Fruit fly (Drosophila melanogaster): ENCODE data around the gene Hr4.
A peak's percentile ranks its signal among the peaks of the same experiment; 100 is the strongest.

Gene Hr4

dm6 chrX:1969775-1970574, 28.2 kb downstream of the Hr4 start:
- TF ChIP-seq EcR (GFP tag; optimal IDR thresholded peaks at IDR 0.05) (no peak), pan (optimal IDR thresholded peaks at IDR 0.05) (no peak), usp (GFP tag; optimal IDR thresholded peaks at IDR 0.05) (no peak), psq (optimal IDR thresholded peaks at IDR 0.05) (no peak), Dll (optimal IDR thresholded peaks at IDR 0.05) (no peak), CG8478 (optimal IDR thresholded peaks at IDR 0.05) (no peak)

- peak; percentile 78 to 83 for TF ChIP-seq EcR (GFP tag; optimal IDR thresholded peaks at IDR 0.05)
- no peak for TF ChIP-seq psq (optimal IDR thresholded peaks at IDR 0.05)
- no peak for TF ChIP-seq usp (GFP tag; optimal IDR thresholded peaks at IDR 0.05)
- peak; percentile 20 for TF ChIP-seq CG8478 (optimal IDR thresholded peaks at IDR 0.05)
- no peak for TF ChIP-seq pan (optimal IDR thresholded peaks at IDR 0.05)
- no peak for TF ChIP-seq Dll (optimal IDR thresholded peaks at IDR 0.05)
Measured at dm6 chrX:1970575-1971325, 29.0 kb downstream of the Hr4 start.

dm6 chrX:1972150-1972549, 30.4 kb downstream of the Hr4 start:
- TF ChIP-seq CG8478 (optimal IDR thresholded peaks at IDR 0.05), result no peak
- TF ChIP-seq usp (GFP tag; optimal IDR thresholded peaks at IDR 0.05), result no peak
- TF ChIP-seq psq (optimal IDR thresholded peaks at IDR 0.05), result no peak
- TF ChIP-seq EcR (GFP tag; optimal IDR thresholded peaks at IDR 0.05), result no peak
- TF ChIP-seq Dll (optimal IDR thresholded peaks at IDR 0.05), result peak; percentile 30

dm6 chrX:1975879-1976601, 34.3 kb downstream of the Hr4 start:
- no peak for TF ChIP-seq pan (optimal IDR thresholded peaks at IDR 0.05)
- TF ChIP-seq Dll (optimal IDR thresholded peaks at IDR 0.05), result peak; percentile 22
- TF ChIP-seq psq (optimal IDR thresholded peaks at IDR 0.05), result no peak
- no peak for TF ChIP-seq usp (GFP tag; optimal IDR thresholded peaks at IDR 0.05)
- TF ChIP-seq CG8478 (optimal IDR thresholded peaks at IDR 0.05), result no peak
- peak in 1 of 2 experiments; percentile 97 for TF ChIP-seq EcR (GFP tag; optimal IDR thresholded peaks at IDR 0.05)

- no peak for TF ChIP-seq CG8478 (optimal IDR thresholded peaks at IDR 0.05)
- no peak for TF ChIP-seq pan (optimal IDR thresholded peaks at IDR 0.05)
- no peak for TF ChIP-seq EcR (GFP tag; optimal IDR thresholded peaks at IDR 0.05)
- TF ChIP-seq psq (optimal IDR thresholded peaks at IDR 0.05), result no peak
- TF ChIP-seq Dll (optimal IDR thresholded peaks at IDR 0.05), result no peak
- TF ChIP-seq usp (GFP tag; optimal IDR thresholded peaks at IDR 0.05), result no peak
Measured at dm6 chrX:1979031-1979430, 37.3 kb downstream of the Hr4 start.

dm6 chrX:1979673-1980072, 37.9 kb downstream of the Hr4 start:
- TF ChIP-seq pan (optimal IDR thresholded peaks at IDR 0.05) (no peak), Dll (optimal IDR thresholded peaks at IDR 0.05) (no peak), usp (GFP tag; optimal IDR thresholded peaks at IDR 0.05) (no peak), psq (optimal IDR thresholded peaks at IDR 0.05) (no peak), EcR (GFP tag; optimal IDR thresholded peaks at IDR 0.05) (no peak), CG8478 (optimal IDR thresholded peaks at IDR 0.05) (no peak)

- TF ChIP-seq pan (optimal IDR thresholded peaks at IDR 0.05) (no peak), psq (optimal IDR thresholded peaks at IDR 0.05) (no peak), CG8478 (optimal IDR thresholded peaks at IDR 0.05) (no peak), Dll (optimal IDR thresholded peaks at IDR 0.05) (no peak), usp (GFP tag; optimal IDR thresholded peaks at IDR 0.05) (no peak), EcR (GFP tag; optimal IDR thresholded peaks at IDR 0.05) (no peak)
Measured at dm6 chrX:1981723-1982122, 40.0 kb downstream of the Hr4 start.

dm6 chrX:1984175-1984973, 42.6 kb downstream of the Hr4 start:
- TF ChIP-seq Dll (optimal IDR thresholded peaks at IDR 0.05) (no peak), psq (optimal IDR thresholded peaks at IDR 0.05) (no peak), CG8478 (optimal IDR thresholded peaks at IDR 0.05) (no peak), usp (GFP tag; optimal IDR thresholded peaks at IDR 0.05) (no peak), EcR (GFP tag; optimal IDR thresholded peaks at IDR 0.05) (no peak)

- no peak for TF ChIP-seq Dll (optimal IDR thresholded peaks at IDR 0.05)
- no peak for TF ChIP-seq CG8478 (optimal IDR thresholded peaks at IDR 0.05)
- TF ChIP-seq psq (optimal IDR thresholded peaks at IDR 0.05), result no peak
- TF ChIP-seq pan (optimal IDR thresholded peaks at IDR 0.05), result no peak
- TF ChIP-seq usp (GFP tag; optimal IDR thresholded peaks at IDR 0.05), result no peak
- no peak for TF ChIP-seq EcR (GFP tag; optimal IDR thresholded peaks at IDR 0.05)
Measured at dm6 chrX:1985516-1985915, 43.8 kb downstream of the Hr4 start.

- TF ChIP-seq EcR (GFP tag; optimal IDR thresholded peaks at IDR 0.05), result no peak
- TF ChIP-seq CG8478 (optimal IDR thresholded peaks at IDR 0.05), result no peak
- no peak for TF ChIP-seq pan (optimal IDR thresholded peaks at IDR 0.05)
- TF ChIP-seq Dll (optimal IDR thresholded peaks at IDR 0.05), result no peak
- TF ChIP-seq usp (GFP tag; optimal IDR thresholded peaks at IDR 0.05), result no peak
- TF ChIP-seq psq (optimal IDR thresholded peaks at IDR 0.05), result no peak
Measured at dm6 chrX:1988673-1989072, 46.9 kb downstream of the Hr4 start.

- TF ChIP-seq usp (GFP tag; optimal IDR thresholded peaks at IDR 0.05) (no peak), pan (optimal IDR thresholded peaks at IDR 0.05) (no peak), Dll (optimal IDR thresholded peaks at IDR 0.05) (no peak), CG8478 (optimal IDR thresholded peaks at IDR 0.05) (no peak), EcR (GFP tag; optimal IDR thresholded peaks at IDR 0.05) (no peak)
Measured at dm6 chrX:1989981-1990380, 48.2 kb downstream of the Hr4 start.
